Fruit fly (Drosophila melanogaster) whole organism, pupa: ENCODE results near the gene CG34286.

Experiments
- CG10348 ChIP-seq: fragments of 200-800 bp; sonication (Bioruptor generic); IDR thresholded peaks from 2 replicates; pipeline ENCODE4 v1.3.6; 2022; ENCODE audit warnings: missing biosample characterization, missing genetic modification characterization
- CG12605 ChIP-seq: fragments of 200-800 bp; sonication (Bioruptor generic); IDR thresholded peaks from 2 replicates; pipeline ENCODE4 v1.3.6; 2022; ENCODE audit warnings: missing biosample characterization, missing genetic modification characterization
- CG34367 ChIP-seq: fragments of 200-800 bp; sonication (Bioruptor generic); optimal IDR thresholded peaks from 2 replicates; lab custom pipeline; 2018; ENCODE audit warnings: missing biosample characterization, mild to moderate bottlenecking, missing genetic modification characterization
- CG8159 ChIP-seq: fragments of 200-800 bp; sonication (Bioruptor generic); optimal IDR thresholded peaks from 3 replicates; lab custom pipeline; 2018; ENCODE audit warnings: missing biosample characterization, mild to moderate bottlenecking, missing genetic modification characterization, moderate library complexity
- EcR ChIP-seq: fragments of 200-800 bp; sonication (Bioruptor generic); optimal IDR thresholded peaks from 3 replicates; lab custom pipeline; 2019; ENCODE audit warnings: missing biosample characterization, missing genetic modification characterization, mild to moderate bottlenecking, moderate library complexity, missing genetic modification reagents
- Ets98B ChIP-seq: fragments of 200-800 bp; sonication (Bioruptor generic); IDR thresholded peaks from 2 replicates; pipeline ENCODE4 v1.3.6; 2022; ENCODE audit warnings: missing biosample characterization, missing genetic modification characterization
- Pif1A ChIP-seq: fragments of 200-800 bp; sonication (Bioruptor generic); optimal IDR thresholded peaks from 3 replicates; lab custom pipeline; 2016; ENCODE audit warnings: missing biosample characterization, missing genetic modification characterization
- rn ChIP-seq: fragments of 200-800 bp; sonication (Bioruptor generic); IDR thresholded peaks from 2 replicates; pipeline ENCODE4 v1.3.6; 2022; ENCODE audit warnings: missing biosample characterization, missing genetic modification characterization

DNA sequence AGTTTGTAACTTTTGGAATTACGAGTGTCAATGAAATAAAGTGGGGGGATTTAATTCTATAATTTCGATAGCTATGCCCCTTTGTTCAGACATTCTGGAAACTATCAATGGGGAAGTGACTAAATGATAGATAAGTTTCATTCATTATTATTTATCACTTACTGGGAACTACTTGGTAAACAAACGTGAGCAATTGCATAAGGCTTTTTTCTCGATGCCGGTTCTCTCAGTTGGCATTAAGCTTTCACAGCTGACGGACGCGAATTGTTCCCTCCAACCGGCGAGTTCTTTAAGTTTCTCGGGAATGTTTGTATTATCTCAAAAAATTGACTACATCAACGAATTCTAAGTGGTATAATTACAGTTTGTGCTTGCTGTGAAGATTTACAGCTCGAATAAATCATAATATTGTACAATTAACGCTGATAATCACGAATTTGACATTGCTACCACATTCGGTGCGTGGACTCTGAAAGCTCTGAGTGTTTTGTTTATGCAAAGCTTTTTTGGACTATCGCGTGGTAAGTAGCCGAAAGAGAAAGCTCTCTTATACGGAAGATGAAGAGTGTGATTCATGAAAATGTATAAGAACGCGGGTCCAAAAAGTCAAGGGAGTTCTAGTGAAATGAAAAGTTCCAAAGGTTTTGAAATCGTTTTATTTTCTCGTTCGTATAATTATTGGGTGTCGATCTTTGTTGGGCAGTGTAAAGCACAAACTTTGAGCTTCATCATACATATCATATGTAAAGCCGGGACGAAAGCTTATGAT lies 44.3 kb downstream of the CG34286 start, which contains the start of gene Naam:
- peak; percentile 73 for TF ChIP-seq Pif1A (GFP tag; lab: Kevin White, UChicago)
- TF ChIP-seq EcR: no peak
- TF ChIP-seq rn (GFP tag; lab: Robert Waterston, UW): peak; percentile 41; the same call in 1 of the 2 replicates
- TF ChIP-seq Ets98B (GFP tag; lab: Robert Waterston, UW): peak; percentile 90
- peak; percentile 29 for TF ChIP-seq CG34367 (tag; lab: Kevin White, UChicago)
- TF ChIP-seq CG8159 (tag; lab: Kevin White, UChicago): peak; percentile 60
- peak; percentile 51 for TF ChIP-seq CG12605
- no peak for TF ChIP-seq CG10348 (GFP tag; lab: Robert Waterston, UW)
